Worm (Caenorhabditis elegans) whole organism, L3 larva: ENCODE results near the gene F19G12.4.

Experiments
- R02D3.7 ChIP-seq: fragments of 150-350 bp; optimal IDR thresholded peaks from 2 replicates; lab custom pipeline; 2014; ENCODE audit warnings: missing biosample characterization, missing genetic modification characterization
- ZK546.5 ChIP-seq: sonication (generic microtip); optimal IDR thresholded peaks from 2 replicates; lab custom pipeline; 2017; ENCODE audit warnings: missing biosample characterization, missing genetic modification characterization
- aly-2 ChIP-seq: fragments of 150-350 bp; optimal IDR thresholded peaks from 2 replicates; lab custom pipeline; 2014; ENCODE audit warnings: missing biosample characterization, missing genetic modification characterization
- ama-1 ChIP-seq: fragments of 150-350 bp; optimal IDR thresholded peaks from 2 replicates; lab custom pipeline; 2018
- ceh-28 ChIP-seq: fragments of 150-350 bp; optimal IDR thresholded peaks from 2 replicates; lab custom pipeline; 2014; ENCODE audit warnings: missing biosample characterization, missing genetic modification reagents, missing genetic modification characterization
- ceh-82 ChIP-seq: fragments of 150-350 bp; optimal IDR thresholded peaks from 2 replicates; lab custom pipeline; 2014; ENCODE audit warnings: missing biosample characterization, missing genetic modification characterization
- ceh-9 ChIP-seq: sonication (generic microtip); optimal IDR thresholded peaks from 2 replicates; lab custom pipeline; 2018; ENCODE audit warnings: missing biosample characterization, missing genetic modification characterization
- daf-12 ChIP-seq: fragments of 150-350 bp; optimal IDR thresholded peaks from 2 replicates; lab custom pipeline; 2014; ENCODE audit warnings: missing biosample characterization, missing genetic modification reagents, missing genetic modification characterization
- egl-27 ChIP-seq: sonication (generic microtip); optimal IDR thresholded peaks from 4 replicates; lab custom pipeline; 2017; ENCODE audit warnings: missing biosample characterization, missing genetic modification reagents, missing genetic modification characterization
- egl-5 ChIP-seq: fragments of 150-350 bp; optimal IDR thresholded peaks from 2 replicates; lab custom pipeline; 2017; ENCODE audit warnings: missing biosample characterization, missing genetic modification reagents, missing genetic modification characterization, inconsistent platforms
- elt-2 ChIP-seq: sonication (generic microtip); optimal IDR thresholded peaks from 2 replicates; lab custom pipeline; 2016; ENCODE audit warnings: missing genetic modification reagents, mild to moderate bottlenecking, missing genetic modification characterization, missing compliant biosample characterization
- elt-3 ChIP-seq, 3 experiments: fragments of 150-350 bp in 1 of 3; sonication (generic microtip) in 2 of 3; optimal IDR thresholded peaks; 2 replicates in 2 of 3; 4 replicates in 1 of 3; lab custom pipeline; 2014 to 2017; ENCODE audit warnings: missing biosample characterization in 3 of 3, missing genetic modification characterization in 3 of 3
- fkh-10 ChIP-seq: sonication (generic microtip); optimal IDR thresholded peaks from 2 replicates; lab custom pipeline; 2017; ENCODE audit warnings: missing biosample characterization, missing genetic modification reagents, missing genetic modification characterization
- hmg-11 ChIP-seq: sonication (generic microtip); optimal IDR thresholded peaks from 2 replicates; lab custom pipeline; 2016; ENCODE audit warnings: missing genetic modification characterization, missing compliant biosample characterization
- lin-15B ChIP-seq: fragments of 150-350 bp; optimal IDR thresholded peaks from 2 replicates; lab custom pipeline; 2014; ENCODE audit warnings: missing biosample characterization, missing genetic modification characterization
- lin-39 ChIP-seq: fragments of 150-350 bp; optimal IDR thresholded peaks from 2 replicates; lab custom pipeline; 2018; ENCODE audit warnings: missing biosample characterization, missing genetic modification reagents, missing genetic modification characterization
- lsy-12 ChIP-seq: sonication (generic microtip); optimal IDR thresholded peaks from 2 replicates; lab custom pipeline; 2016; ENCODE audit warnings: mild to moderate bottlenecking, missing genetic modification characterization, missing compliant biosample characterization
- mdl-1 ChIP-seq: fragments of 150-350 bp; optimal IDR thresholded peaks from 2 replicates; lab custom pipeline; 2014; ENCODE audit warnings: missing biosample characterization, missing genetic modification characterization
- mml-1 ChIP-seq: fragments of 150-350 bp; sonication (generic microtip); optimal IDR thresholded peaks from 3 replicates; lab custom pipeline; 2014; ENCODE audit warnings: missing biosample characterization, missing genetic modification characterization
- nfya-1 ChIP-seq: sonication (generic microtip); optimal IDR thresholded peaks from 2 replicates; lab custom pipeline; 2017; ENCODE audit warnings: missing genetic modification characterization, mild to moderate bottlenecking, missing compliant biosample characterization, antibody characterized with exemption, moderate library complexity; ENCODE audit not compliant: insufficient read depth
- nhr-12 ChIP-seq: fragments of 150-350 bp; optimal IDR thresholded peaks from 2 replicates; lab custom pipeline; 2014; ENCODE audit warnings: missing biosample characterization, missing genetic modification characterization
- nhr-23 ChIP-seq: fragments of 150-350 bp; optimal IDR thresholded peaks from 2 replicates; lab custom pipeline; 2014; ENCODE audit warnings: missing biosample characterization, missing genetic modification reagents, missing genetic modification characterization
- nhr-25 ChIP-seq: sonication (generic microtip); optimal IDR thresholded peaks from 2 replicates; lab custom pipeline; 2017; ENCODE audit warnings: missing biosample characterization, missing genetic modification characterization
- nhr-28 ChIP-seq: fragments of 150-350 bp; optimal IDR thresholded peaks from 2 replicates; lab custom pipeline; 2014; ENCODE audit warnings: missing biosample characterization, missing genetic modification characterization
- nhr-43 ChIP-seq: sonication (generic microtip); optimal IDR thresholded peaks from 2 replicates; lab custom pipeline; 2016; ENCODE audit warnings: mild to moderate bottlenecking, missing genetic modification characterization, missing compliant biosample characterization; ENCODE audit not compliant: poor library complexity, severe bottlenecking
- pha-4 ChIP-seq: fragments of 150-350 bp; optimal IDR thresholded peaks from 2 replicates; lab custom pipeline; 2014; ENCODE audit warnings: missing biosample characterization, missing genetic modification reagents, missing genetic modification characterization
- pqm-1 ChIP-seq: fragments of 150-350 bp; optimal IDR thresholded peaks from 2 replicates; lab custom pipeline; 2017; ENCODE audit warnings: missing biosample characterization, missing genetic modification characterization, inconsistent platforms
- sea-2 ChIP-seq: fragments of 150-350 bp; sonication (generic microtip); optimal IDR thresholded peaks from 4 replicates; lab custom pipeline; 2014; ENCODE audit warnings: missing biosample characterization, missing genetic modification reagents, missing genetic modification characterization
- skn-1 ChIP-seq: fragments of 150-350 bp; optimal IDR thresholded peaks from 2 replicates; lab custom pipeline; 2014; ENCODE audit warnings: missing biosample characterization, missing genetic modification characterization
- snpc-4 ChIP-seq: fragments of 150-350 bp; optimal IDR thresholded peaks from 2 replicates; lab custom pipeline; 2014; ENCODE audit warnings: missing biosample characterization, missing genetic modification characterization
- ztf-11 ChIP-seq: fragments of 150-350 bp; optimal IDR thresholded peaks from 2 replicates; lab custom pipeline; 2014; ENCODE audit warnings: missing biosample characterization, missing genetic modification characterization

The F19G12.4 gene

DNA sequence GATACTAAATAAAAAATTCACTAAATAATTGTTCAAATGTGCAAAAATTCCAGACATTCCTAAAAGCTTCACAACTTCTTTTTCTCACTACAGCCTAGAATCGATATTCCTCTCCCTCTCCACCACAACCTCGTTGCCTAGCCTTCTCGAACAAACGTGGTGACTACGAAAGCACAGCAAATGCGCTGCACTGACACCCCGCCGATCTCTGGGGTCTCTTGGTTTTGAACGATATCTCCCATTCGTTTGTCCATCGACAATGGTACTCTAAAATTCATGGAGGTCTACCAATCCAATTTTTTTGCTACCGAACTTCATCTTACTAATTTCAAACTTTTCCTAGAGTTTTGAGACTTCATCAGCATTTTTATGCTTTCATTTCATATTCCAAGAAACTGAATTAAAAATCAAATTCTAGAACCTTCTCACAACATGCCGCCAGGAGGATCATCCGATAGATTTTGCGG is 33.3 kb downstream of the F19G12.4 start, which contains the start of gene W05H7.1:
TSS of gene W05H7.1 (plus strand) at position 417 of the 467 bp plus-strand sequence.
- TF ChIP-seq nhr-23 (tag; lab: Kevin White, UChicago) (peak; percentile 48), nfya-1 (tag; lab: Kevin White, UChicago) (peak; percentile 73), elt-2 (tag; lab: Kevin White, UChicago) (peak; percentile 15), lin-15B (tag; lab: Kevin White, UChicago) (peak; percentile 30), ZK546.5 (no peak), ceh-9 (tag; lab: Kevin White, UChicago) (no peak), hmg-11 (tag; lab: Kevin White, UChicago) (peak; percentile 56), snpc-4 (peak; percentile 32), pha-4 (peak; percentile 62), egl-5 (tag; lab: Kevin White, UChicago) (peak; percentile 42), nhr-25 (tag; lab: Kevin White, UChicago) (peak; percentile 63), nhr-28 (tag; lab: Kevin White, UChicago) (no peak), lin-39 (tag; lab: Kevin White, UChicago) (peak; percentile 58), fkh-10 (GFP tag; lab: Kevin White, UChicago) (no peak)
- TF ChIP-seq, all 47 proteins: peak for 10

DNA sequence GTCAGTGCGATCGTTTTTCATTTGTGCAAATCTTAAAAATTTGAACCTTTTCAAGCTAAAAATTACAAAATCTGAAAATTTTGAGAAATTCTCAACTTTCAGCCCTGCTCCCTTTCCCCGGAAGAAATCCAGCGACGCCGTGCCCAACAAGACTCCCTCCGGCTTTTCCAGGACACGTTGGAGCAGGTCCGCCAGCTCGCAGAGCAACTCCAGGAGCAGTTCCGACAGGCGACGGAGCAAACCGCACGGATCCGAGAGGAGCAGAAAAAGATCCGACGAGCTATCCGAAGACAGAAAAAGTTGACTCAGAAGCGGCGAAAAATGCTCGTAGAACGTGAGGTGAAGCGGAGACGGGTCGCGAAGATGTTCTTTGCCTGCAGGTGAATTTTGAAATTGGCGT is 34.1 kb downstream of the F19G12.4 start:
- TF ChIP-seq ZK546.5 (no peak), ztf-11 (tag; lab: Kevin White, UChicago) (no peak), daf-12 (tag; lab: Kevin White, UChicago) (no peak), mdl-1 (no peak), lin-39 (tag; lab: Kevin White, UChicago) (no peak), ceh-9 (tag; lab: Kevin White, UChicago) (no peak), nhr-12 (tag; lab: Kevin White, UChicago) (no peak), egl-27 (tag; lab: Kevin White, UChicago) (no peak), R02D3.7 (no peak), elt-3 (tag; optimal IDR thresholded peaks at IDR 0.05; lab: Kevin White, UChicago) (no peak), nfya-1 (tag; lab: Kevin White, UChicago) (no peak), fkh-10 (GFP tag; lab: Kevin White, UChicago) (no peak), ceh-28 (tag; lab: Kevin White, UChicago) (no peak), snpc-4 (no peak)

DNA sequence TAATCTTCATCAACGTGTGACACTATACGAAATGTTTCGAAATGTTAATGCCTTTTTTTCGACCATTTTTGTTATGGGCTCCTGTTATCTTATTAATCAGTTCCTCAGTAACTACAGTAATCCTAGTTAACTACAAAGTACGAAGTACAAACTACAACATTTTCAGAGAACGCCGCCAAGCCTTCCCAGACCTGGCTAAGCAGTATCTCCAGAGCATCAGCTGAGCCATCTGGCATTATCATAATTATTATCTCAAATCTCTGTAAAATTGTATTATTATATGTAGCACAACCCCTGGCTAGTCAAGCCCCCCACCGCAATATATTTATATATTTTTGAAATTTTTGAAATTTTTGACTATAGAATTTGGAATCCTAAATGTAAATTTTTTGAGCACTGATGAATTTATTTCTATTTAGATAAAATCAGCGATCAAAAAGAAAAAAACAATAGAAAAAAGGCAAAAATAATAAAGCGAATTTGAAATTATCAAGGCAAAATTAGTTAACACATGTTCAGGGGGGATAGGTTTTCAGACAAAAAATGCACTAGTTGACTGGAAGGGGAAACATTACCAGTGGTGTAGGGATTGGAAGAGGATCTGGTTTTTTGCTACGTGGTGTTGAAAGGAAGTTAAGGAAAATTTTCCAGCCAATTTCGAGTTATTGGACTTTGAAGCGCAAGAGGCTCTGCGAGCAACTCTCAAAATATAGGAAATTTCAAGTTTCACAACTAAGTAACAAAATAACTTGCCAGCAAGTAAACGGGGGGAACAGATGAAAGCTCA is 34.9 kb downstream of the F19G12.4 start:
- TF ChIP-seq sea-2 (no peak), ztf-11 (tag; lab: Kevin White, UChicago) (no peak), nhr-23 (tag; lab: Kevin White, UChicago) (peak; percentile 1), ceh-28 (tag; lab: Kevin White, UChicago) (no peak), skn-1 (tag; lab: Kevin White, UChicago) (no peak), ZK546.5 (no peak), ama-1 (peak; percentile 79), nhr-43 (tag; lab: Kevin White, UChicago) (no peak), lsy-12 (tag; lab: Kevin White, UChicago) (peak; percentile 33), nfya-1 (tag; lab: Kevin White, UChicago) (no peak), fkh-10 (GFP tag; lab: Kevin White, UChicago) (no peak), pha-4 (peak; percentile 22), nhr-25 (tag; lab: Kevin White, UChicago) (peak; percentile 6), aly-2 (tag; lab: Kevin White, UChicago) (no peak), egl-5 (tag; lab: Kevin White, UChicago) (no peak), mml-1 (tag; lab: Kevin White, UChicago) (no peak)
- TF ChIP-seq, all 47 proteins: peak for 5

DNA sequence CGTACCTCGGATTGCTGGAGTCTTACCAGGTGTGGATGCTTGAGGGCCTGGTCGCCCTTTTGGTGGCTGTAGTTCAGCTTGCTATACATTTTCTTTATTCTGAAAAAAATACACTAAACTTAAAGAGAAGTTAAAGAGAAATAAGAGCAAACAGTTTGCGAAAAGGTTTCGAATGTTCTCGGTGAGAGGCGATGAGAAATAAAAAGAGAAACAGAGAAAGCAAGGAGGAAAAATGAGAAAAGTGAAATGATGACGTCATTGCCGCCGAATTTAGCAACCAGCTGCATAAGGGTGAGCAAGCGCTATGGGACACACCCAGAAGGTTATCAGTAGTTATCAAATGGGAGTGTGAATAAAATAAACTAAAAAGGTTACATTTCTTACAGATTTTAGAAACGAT is 36.7 kb downstream of the F19G12.4 start, which contains the start of gene cebp-1:
TSS of gene cebp-1 (minus strand) at position 99 of the 400 bp plus-strand sequence.
- TF ChIP-seq ceh-82 (tag; lab: Kevin White, UChicago) = no peak
- peak; percentile 40 for TF ChIP-seq pqm-1 (tag; lab: Kevin White, UChicago)
- peak; percentile 79 for TF ChIP-seq elt-2 (tag; lab: Kevin White, UChicago)
- peak; percentile 27 for TF ChIP-seq lin-39 (tag; lab: Kevin White, UChicago)
- peak; percentile 56 for TF ChIP-seq pha-4
- TF ChIP-seq nhr-25 (tag; lab: Kevin White, UChicago) = peak; percentile 16
- no peak for TF ChIP-seq fkh-10 (GFP tag; lab: Kevin White, UChicago)
- no peak for TF ChIP-seq hmg-11 (tag; lab: Kevin White, UChicago)
